Worm (Caenorhabditis elegans): ENCODE results near the gene cal-7.

- TF ChIP-seq snpc-4 (GFP tag; optimal IDR thresholded peaks at IDR 0.05) (no peak), snpc-4 (tag; optimal IDR thresholded peaks at IDR 0.05) (no peak), ztf-28 (GFP tag; IDR thresholded peaks at IDR 0.05) (no peak), snpc-1.1 (tag; optimal IDR thresholded peaks at IDR 0.05; ENCODE audit: insufficient read depth) (no peak), fkh-3 (tag; optimal IDR thresholded peaks at IDR 0.05) (no peak)
Observed at ce11 chrV:9696715-9697114, 37.2 kb upstream of the cal-7 start, which contains the start of gene her-1.
